Worm (Caenorhabditis elegans) whole organism, midembryonic: ENCODE data around the gene ttll-5.

Experiments used
- T22C8.4 ChIP-seq: fragments of 200-800 bp; sonication (Bioruptor generic); IDR thresholded peaks from 2 replicates; pipeline ENCODE4 v1.3.6; 2022; ENCODE audit warnings: missing genetic modification characterization, missing compliant biosample characterization
- cog-1 ChIP-seq: sonication (generic microtip); optimal IDR thresholded peaks from 2 replicates; lab custom pipeline; 2016; ENCODE audit warnings: missing genetic modification characterization, missing compliant biosample characterization
- flt-1 ChIP-seq: fragments of 200-800 bp; sonication (Bioruptor generic); IDR thresholded peaks from 2 replicates; pipeline ENCODE4 v1.3.6; 2022; ENCODE audit warnings: missing genetic modification characterization, missing compliant biosample characterization
- klf-2 ChIP-seq: fragments of 200-800 bp; sonication (Bioruptor generic); conservative IDR thresholded peaks from 2 replicates; pipeline ENCODE4 v1.3.6; 2022; ENCODE audit warnings: missing genetic modification reagents, missing genetic modification characterization, missing compliant biosample characterization
- med-1 ChIP-seq: sonication (generic microtip); optimal IDR thresholded peaks from 2 replicates; lab custom pipeline; 2017; ENCODE audit warnings: missing genetic modification characterization, mild to moderate bottlenecking, missing compliant biosample characterization, antibody characterized with exemption, missing genetic modification reagents; ENCODE audit not compliant: insufficient read depth
- ref-1 ChIP-seq: fragments of 200-800 bp; sonication (Bioruptor generic); conservative IDR thresholded peaks from 2 replicates; pipeline ENCODE4 v1.3.6; 2022; ENCODE audit warnings: missing genetic modification reagents, missing genetic modification characterization, missing compliant biosample characterization
- tab-1 ChIP-seq: fragments of 200-800 bp; sonication (Bioruptor generic); IDR thresholded peaks from 2 replicates; pipeline ENCODE4 v1.3.6; 2022; ENCODE audit warnings: missing genetic modification characterization, missing compliant biosample characterization
- ztf-23 ChIP-seq: fragments of 200-800 bp; sonication (Bioruptor generic); IDR thresholded peaks from 2 replicates; pipeline ENCODE4 v1.3.6; 2022; ENCODE audit warnings: missing genetic modification reagents, missing genetic modification characterization, missing compliant biosample characterization
- ztf-29 ChIP-seq: fragments of 200-800 bp; sonication (Bioruptor generic); IDR thresholded peaks from 2 replicates; pipeline ENCODE4 v1.3.6; 2022; ENCODE audit warnings: missing genetic modification reagents, missing genetic modification characterization, missing compliant biosample characterization

Gene ttll-5

DNA sequence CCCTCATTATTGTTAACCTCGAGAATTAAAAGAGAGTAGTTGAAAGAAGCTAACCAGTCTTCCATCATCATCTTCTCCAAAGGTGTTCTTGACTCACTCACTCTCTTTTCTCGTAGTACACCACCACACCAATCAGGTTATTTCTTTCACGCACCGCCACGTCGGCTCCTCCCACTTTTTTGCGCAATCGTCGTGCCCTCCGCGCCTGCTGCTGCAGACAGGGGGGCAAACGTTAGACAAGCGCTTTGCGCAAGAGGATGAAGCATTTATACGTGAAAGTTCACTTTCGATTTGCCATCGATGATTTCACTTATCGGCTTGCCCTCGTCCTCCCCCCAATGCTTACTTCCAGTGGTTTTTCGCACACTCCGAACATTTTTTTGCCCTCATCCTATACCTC is 16.5 kb downstream of the ttll-5 start:
- no peak for TF ChIP-seq ref-1 (GFP tag; lab: Robert Waterston, UW)
- TF ChIP-seq flt-1 (GFP tag; lab: Robert Waterston, UW), result no peak
- no peak for TF ChIP-seq med-1 (GFP tag; lab: Kevin White, UChicago)
- TF ChIP-seq T22C8.4, result no peak
- TF ChIP-seq cog-1, result no peak
- TF ChIP-seq ztf-29 (GFP tag; lab: Robert Waterston, UW), result no peak
- no peak for TF ChIP-seq ztf-23
- TF ChIP-seq klf-2, result no peak
- TF ChIP-seq tab-1, result no peak

DNA sequence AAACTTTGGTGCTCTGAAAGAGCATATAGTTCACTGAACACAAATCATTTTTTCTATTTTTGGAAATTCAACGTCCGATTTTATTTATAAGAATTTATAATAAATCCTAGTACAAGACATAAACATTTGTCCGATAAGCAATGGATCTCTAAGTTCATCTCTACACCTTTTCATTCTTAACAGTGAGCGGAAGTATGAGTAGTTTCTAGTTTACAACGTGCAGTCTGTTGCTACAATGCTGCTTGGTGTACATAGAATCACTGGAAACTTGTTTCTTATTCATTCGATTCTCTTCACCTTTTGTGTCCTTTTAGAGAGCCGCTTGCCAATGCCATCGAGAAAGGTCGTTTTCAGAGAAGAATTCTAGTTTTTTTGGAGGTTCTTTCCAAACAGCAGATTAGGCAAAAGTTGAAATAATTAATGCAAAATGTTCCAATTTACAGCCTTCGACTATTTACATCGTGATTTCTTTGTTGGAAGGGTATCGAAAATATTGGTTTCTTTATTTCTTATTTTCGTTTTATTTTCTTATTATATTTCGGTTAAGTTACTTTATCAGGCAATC is 18.1 kb downstream of the ttll-5 start:
- no peak for TF ChIP-seq klf-2
- TF ChIP-seq cog-1, result no peak
- no peak for TF ChIP-seq med-1 (GFP tag; lab: Kevin White, UChicago)
- TF ChIP-seq ztf-23, result no peak
- TF ChIP-seq tab-1, result no peak
- TF ChIP-seq flt-1 (GFP tag; lab: Robert Waterston, UW), result no peak
- TF ChIP-seq ref-1 (GFP tag; lab: Robert Waterston, UW), result no peak
- no peak for TF ChIP-seq ztf-29 (GFP tag; lab: Robert Waterston, UW)
- TF ChIP-seq T22C8.4, result no peak

DNA sequence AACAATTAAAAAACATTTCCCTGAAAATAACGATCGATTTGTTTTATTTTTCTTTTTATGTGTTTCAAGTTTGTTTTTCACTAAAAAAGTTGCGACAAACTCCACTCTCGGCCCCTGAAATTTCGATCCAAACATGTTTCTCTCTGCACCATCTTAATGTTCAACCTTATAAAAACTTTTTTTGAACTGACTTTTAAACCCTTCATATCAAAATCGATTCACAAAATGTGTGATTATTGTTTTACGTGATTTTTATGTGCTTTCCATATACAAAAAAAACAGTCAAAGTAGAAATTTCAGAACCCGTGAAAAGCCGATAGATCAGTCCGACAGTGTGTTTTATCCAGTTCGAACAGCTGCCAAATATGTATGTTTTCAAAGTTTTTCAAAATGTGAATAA is 18.7 kb downstream of the ttll-5 start, which contains the start of gene ccch-1:
Gene ccch-1, plus strand, starts transcription at position 301 of the 400 bp plus-strand sequence.
- TF ChIP-seq ref-1 (GFP tag; lab: Robert Waterston, UW) (no peak), ztf-23 (no peak), cog-1 (no peak), tab-1 (no peak), flt-1 (GFP tag; lab: Robert Waterston, UW) (no peak), T22C8.4 (no peak), klf-2 (no peak), ztf-29 (GFP tag; lab: Robert Waterston, UW) (no peak), med-1 (GFP tag; lab: Kevin White, UChicago) (no peak)

DNA sequence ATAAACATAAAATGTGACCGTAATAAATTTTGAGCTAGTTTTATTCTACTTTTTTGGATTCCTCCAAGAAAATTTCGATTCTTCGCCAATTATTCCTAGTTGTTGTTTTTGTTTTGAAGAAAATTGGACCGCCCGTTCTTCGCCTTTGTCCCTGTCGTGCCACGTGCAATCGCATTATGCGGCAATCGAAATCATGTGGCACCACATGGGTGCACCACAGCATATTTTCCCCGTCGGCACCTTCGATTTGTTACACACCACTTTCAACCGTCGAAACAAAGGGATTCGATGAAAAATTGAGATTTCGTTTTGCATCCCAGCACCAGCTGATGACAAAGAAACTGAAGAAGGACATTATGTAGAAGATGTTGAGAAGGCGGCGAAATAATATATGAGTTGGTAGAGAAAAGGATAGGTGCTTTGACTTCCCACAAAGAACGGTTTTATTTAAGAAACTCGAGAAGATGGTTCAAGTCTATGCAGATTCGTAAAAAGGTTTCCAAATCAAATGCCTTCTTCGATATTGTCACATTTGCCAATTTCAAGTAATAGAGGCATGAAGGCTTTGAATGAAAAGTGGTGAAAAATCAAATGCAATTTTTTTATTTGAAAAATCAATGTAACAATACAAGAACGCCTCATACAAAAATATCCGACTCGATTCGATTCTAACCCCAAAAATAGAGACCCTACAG is 19.9 kb downstream of the ttll-5 start:
- TF ChIP-seq tab-1 (no peak), ref-1 (GFP tag; lab: Robert Waterston, UW) (no peak), ztf-29 (GFP tag; lab: Robert Waterston, UW) (no peak), flt-1 (GFP tag; lab: Robert Waterston, UW) (no peak), cog-1 (no peak), klf-2 (no peak), ztf-23 (no peak)

DNA sequence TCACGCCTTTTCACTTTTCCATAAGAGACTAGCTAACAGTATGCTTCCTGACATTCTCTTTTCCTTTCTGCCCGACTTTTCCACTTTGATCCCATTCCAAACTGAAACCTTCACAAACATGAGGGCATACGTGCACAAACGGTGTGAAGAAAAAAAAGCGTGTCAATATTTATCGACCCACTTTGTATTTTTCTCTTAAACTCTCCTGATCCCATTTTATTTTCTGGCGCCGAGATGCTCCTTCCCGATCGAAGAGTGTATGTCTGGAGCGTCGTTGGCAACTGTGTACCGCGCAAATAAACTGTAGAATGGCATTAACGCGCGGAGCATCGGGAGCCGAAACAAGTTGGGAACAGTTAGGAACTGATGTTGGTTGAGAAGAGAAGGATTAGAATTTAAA is 20.7 kb downstream of the ttll-5 start:
- TF ChIP-seq ref-1 (GFP tag; lab: Robert Waterston, UW) (no peak), ztf-29 (GFP tag; lab: Robert Waterston, UW) (no peak), tab-1 (no peak), flt-1 (GFP tag; lab: Robert Waterston, UW) (no peak), cog-1 (no peak)

DNA sequence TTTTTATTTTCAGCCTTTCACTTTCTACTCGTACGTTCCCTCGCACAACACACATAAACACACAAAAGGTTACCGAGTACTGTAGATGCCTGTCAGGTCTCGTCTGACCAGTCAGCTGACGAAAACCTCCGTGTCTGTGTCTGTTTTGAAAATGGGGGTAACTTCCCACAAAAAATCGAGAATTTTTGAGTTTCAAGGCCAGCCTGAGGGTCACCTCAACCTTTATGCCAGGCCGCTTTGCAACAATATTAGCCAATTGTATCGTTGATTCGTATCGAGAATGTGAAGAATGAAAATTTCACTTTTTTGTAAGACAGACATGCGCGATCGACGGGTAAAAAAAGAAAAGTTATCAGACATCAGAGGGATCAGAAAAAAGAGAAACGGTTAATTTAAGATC is 22.2 kb downstream of the ttll-5 start:
- TF ChIP-seq ztf-23, result no peak

DNA sequence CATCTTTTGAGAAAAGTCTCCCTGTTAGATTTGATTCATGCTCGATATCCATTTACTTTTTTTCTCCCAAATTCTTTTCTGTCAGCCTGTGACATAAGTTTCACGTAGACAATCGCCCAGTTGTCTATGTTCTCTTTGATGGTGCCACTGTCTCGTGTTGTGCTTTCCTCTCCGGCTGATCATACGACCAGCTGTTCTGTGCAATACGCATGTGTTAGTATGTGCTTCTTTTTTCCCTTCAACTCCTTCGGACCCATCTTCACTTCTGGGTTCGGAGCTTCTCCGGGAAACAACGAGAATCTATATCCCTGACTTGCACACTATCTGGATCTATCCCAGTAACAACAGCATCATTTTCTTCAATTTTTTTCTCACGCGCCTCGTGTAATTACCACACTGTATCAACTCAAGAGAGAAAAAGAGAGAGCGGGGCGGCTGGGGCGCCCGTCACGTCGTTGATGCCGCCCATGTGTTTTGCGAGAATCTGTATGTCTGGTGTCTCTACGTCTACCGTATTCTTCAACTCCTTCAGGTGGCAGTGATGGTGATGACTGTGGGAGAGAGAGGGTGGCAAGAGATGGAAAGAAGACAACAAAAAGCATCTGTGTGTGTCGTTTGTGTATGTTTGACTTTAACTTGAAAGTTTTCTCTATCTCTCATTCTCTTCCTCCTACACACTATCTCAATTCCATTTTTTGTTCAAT is 23.1 kb downstream of the ttll-5 start:
- TF ChIP-seq ref-1 (GFP tag; lab: Robert Waterston, UW) (no peak), flt-1 (GFP tag; lab: Robert Waterston, UW) (no peak), tab-1 (no peak), med-1 (GFP tag; lab: Kevin White, UChicago) (no peak), ztf-29 (GFP tag; lab: Robert Waterston, UW) (no peak), ztf-23 (no peak), T22C8.4 (no peak), cog-1 (no peak), klf-2 (no peak)

DNA sequence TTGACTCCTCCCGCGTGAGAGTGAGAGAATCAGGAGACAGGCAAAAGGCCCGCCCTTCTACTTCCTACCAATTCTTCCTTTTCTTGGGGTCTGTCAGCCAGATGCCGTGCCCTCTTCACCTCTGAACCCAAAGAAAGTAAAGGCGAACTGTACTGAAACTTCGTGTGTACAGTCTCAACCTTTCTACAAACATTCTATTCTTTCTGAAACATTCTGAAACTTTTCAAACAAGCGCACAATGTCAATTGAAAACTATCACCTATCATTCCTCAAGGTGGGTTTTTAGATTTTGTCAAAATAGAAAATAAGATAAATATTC is 23.6 kb downstream of the ttll-5 start:
- TF ChIP-seq klf-2 (no peak), ztf-23 (no peak), flt-1 (GFP tag; lab: Robert Waterston, UW) (no peak), med-1 (GFP tag; lab: Kevin White, UChicago) (no peak), T22C8.4 (no peak), ref-1 (GFP tag; lab: Robert Waterston, UW) (no peak), ztf-29 (GFP tag; lab: Robert Waterston, UW) (no peak), cog-1 (no peak)

DNA sequence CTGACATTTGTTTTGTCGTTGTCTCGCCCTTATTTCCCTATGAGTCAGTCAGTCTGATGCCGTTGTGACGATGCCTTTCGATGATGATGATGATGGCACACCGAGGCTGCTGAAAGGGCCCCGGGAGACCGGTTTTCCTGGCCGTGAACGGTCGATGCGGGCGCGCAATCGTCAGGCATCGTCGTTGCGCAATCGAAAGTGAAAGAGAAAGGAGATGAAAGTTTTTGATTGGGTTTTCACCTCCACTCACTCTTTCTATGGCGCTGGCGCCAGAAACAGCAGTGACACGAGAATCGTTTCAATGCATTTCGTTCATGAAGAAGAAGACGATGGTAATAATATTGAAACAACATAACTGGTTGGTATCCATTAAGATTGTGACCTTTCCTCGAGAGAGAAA is 24.1 kb downstream of the ttll-5 start:
- TF ChIP-seq T22C8.4, result peak; percentile 11; the same call in 1 of the 2 replicates
- TF ChIP-seq ztf-23, result 0 out of 2 replicates have a peak, but pooled peaks have one; percentile 46
- no peak for TF ChIP-seq ztf-29 (GFP tag; lab: Robert Waterston, UW)

DNA sequence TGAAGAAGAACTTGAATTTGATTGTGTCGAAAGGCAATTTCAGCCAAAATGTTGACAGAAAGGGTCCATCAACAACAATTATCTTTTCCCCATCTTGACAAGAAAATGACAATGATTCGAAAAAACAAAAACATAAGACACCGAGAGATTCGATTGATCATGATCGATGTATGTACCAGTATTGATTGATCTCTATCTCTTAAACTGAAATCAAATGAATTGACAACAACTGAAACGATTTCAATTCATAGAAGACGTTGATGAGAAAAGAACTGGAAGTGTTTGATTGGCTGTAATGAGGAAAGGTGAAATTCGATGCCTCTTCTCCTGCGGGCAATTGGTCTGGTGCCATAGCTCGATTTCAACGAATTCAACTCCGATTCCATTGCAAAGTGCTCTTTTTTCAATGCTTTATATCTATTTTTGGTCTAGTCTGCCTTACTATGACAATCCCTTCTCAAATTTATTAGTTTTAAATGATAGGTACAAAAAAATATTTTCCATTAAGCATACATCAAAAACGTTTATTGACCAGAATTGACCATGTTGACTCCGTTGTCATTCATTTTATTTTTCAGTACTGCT is 24.6 kb downstream of the ttll-5 start:
- TF ChIP-seq ztf-29 (GFP tag; lab: Robert Waterston, UW) (no peak), flt-1 (GFP tag; lab: Robert Waterston, UW) (no peak), ztf-23 (no peak), ref-1 (GFP tag; lab: Robert Waterston, UW) (no peak), tab-1 (no peak), cog-1 (no peak), klf-2 (no peak), T22C8.4 (no peak), med-1 (GFP tag; lab: Kevin White, UChicago) (no peak)
